Fruit fly (Drosophila melanogaster) whole organism, prepupa: ENCODE results near the gene Acp63F.

Experiments
- CG10631 ChIP-seq: fragments of 200-800 bp; sonication (Bioruptor generic); optimal IDR thresholded peaks from 2 replicates; lab custom pipeline; 2016; ENCODE audit warnings: missing biosample characterization, missing genetic modification characterization
- CG10669 ChIP-seq: fragments of 200-800 bp; sonication (Bioruptor generic); optimal IDR thresholded peaks from 3 replicates; lab custom pipeline; 2018; ENCODE audit warnings: missing biosample characterization, mild to moderate bottlenecking, missing genetic modification characterization, moderate library complexity
- CG11294 ChIP-seq: fragments of 200-800 bp; sonication (Bioruptor generic); IDR thresholded peaks from 2 replicates; pipeline ENCODE4 v1.3.6; 2022; ENCODE audit warnings: missing biosample characterization, missing genetic modification characterization
- CG11762 ChIP-seq: fragments of 200-800 bp; sonication (Bioruptor generic); optimal IDR thresholded peaks from 3 replicates; lab custom pipeline; 2016; ENCODE audit warnings: missing biosample characterization, missing genetic modification characterization; ENCODE audit not compliant: insufficient read depth
- CG11902 ChIP-seq: fragments of 200-800 bp; sonication (Bioruptor generic); optimal IDR thresholded peaks from 3 replicates; lab custom pipeline; 2016; ENCODE audit warnings: missing biosample characterization, missing genetic modification characterization
- CG15336 ChIP-seq: fragments of 200-800 bp; sonication (Bioruptor generic); IDR thresholded peaks from 2 replicates; pipeline ENCODE4 v1.3.6; 2022; ENCODE audit warnings: missing biosample characterization, missing genetic modification characterization
- CG1621 ChIP-seq: fragments of 200-800 bp; sonication (Bioruptor generic); optimal IDR thresholded peaks from 3 replicates; lab custom pipeline; 2018; ENCODE audit warnings: missing biosample characterization, mild to moderate bottlenecking, missing genetic modification characterization
- CG3032 ChIP-seq: fragments of 200-800 bp; optimal IDR thresholded peaks from 2 replicates; lab custom pipeline; 2019; ENCODE audit warnings: missing biosample characterization, mild to moderate bottlenecking, missing genetic modification characterization, moderate library complexity
- CG31627 ChIP-seq: fragments of 200-800 bp; sonication (Bioruptor generic); optimal IDR thresholded peaks from 3 replicates; lab custom pipeline; 2016; ENCODE audit warnings: missing biosample characterization, missing genetic modification characterization
- CG32006 ChIP-seq: fragments of 200-800 bp; sonication (Bioruptor generic); optimal IDR thresholded peaks from 3 replicates; lab custom pipeline; 2017; ENCODE audit warnings: missing biosample characterization, mild to moderate bottlenecking, missing genetic modification characterization
- CG3919 ChIP-seq: fragments of 200-800 bp; sonication (Bioruptor generic); optimal IDR thresholded peaks from 3 replicates; lab custom pipeline; 2016; ENCODE audit warnings: missing biosample characterization, missing genetic modification characterization
- CG6163 ChIP-seq: fragments of 200-800 bp; sonication (Bioruptor generic); IDR thresholded peaks from 3 replicates; pipeline ENCODE4 v1.3.6; 2022; ENCODE audit warnings: missing biosample characterization, missing genetic modification characterization
- CG6792 ChIP-seq: fragments of 200-800 bp; sonication (Bioruptor generic); optimal IDR thresholded peaks from 3 replicates; lab custom pipeline; 2016; ENCODE audit warnings: missing biosample characterization, missing genetic modification characterization
- CG6808 ChIP-seq: fragments of 200-800 bp; sonication (Bioruptor generic); optimal IDR thresholded peaks from 3 replicates; lab custom pipeline; 2017; ENCODE audit warnings: missing biosample characterization, missing genetic modification characterization, mild to moderate bottlenecking, moderate library complexity, missing genetic modification reagents
- CG7368 ChIP-seq: fragments of 200-800 bp; sonication (Bioruptor generic); optimal IDR thresholded peaks from 3 replicates; lab custom pipeline; 2016; ENCODE audit warnings: missing biosample characterization, missing genetic modification characterization
- CG8119 ChIP-seq: fragments of 200-800 bp; sonication (Bioruptor generic); IDR thresholded peaks from 3 replicates; pipeline ENCODE4 v1.3.6; 2022; ENCODE audit warnings: missing biosample characterization, missing genetic modification characterization
- CG8632 ChIP-seq: fragments of 200-800 bp; sonication (Bioruptor generic); optimal IDR thresholded peaks from 3 replicates; lab custom pipeline; 2016; ENCODE audit warnings: missing biosample characterization, missing genetic modification characterization
- CG9139 ChIP-seq: fragments of 200-800 bp; sonication (Bioruptor generic); optimal IDR thresholded peaks from 3 replicates; lab custom pipeline; 2017; ENCODE audit warnings: missing biosample characterization, mild to moderate bottlenecking, missing genetic modification characterization
- Eip78C ChIP-seq: fragments of 200-800 bp; sonication (Bioruptor generic); peaks from one replicate; lab custom pipeline; 2016; ENCODE audit warnings: missing biosample characterization, missing genetic modification characterization
- Eip93F ChIP-seq: fragments of 200-800 bp; sonication (Bioruptor generic); optimal IDR thresholded peaks from 2 replicates; lab custom pipeline; 2016; ENCODE audit warnings: missing biosample characterization, mild to moderate bottlenecking, missing genetic modification characterization
- Ets21C ChIP-seq: fragments of 200-800 bp; sonication (Bioruptor generic); optimal IDR thresholded peaks from 3 replicates; lab custom pipeline; 2016; ENCODE audit warnings: missing biosample characterization, missing genetic modification characterization
- Ets96B ChIP-seq: fragments of 200-800 bp; optimal IDR thresholded peaks from 2 replicates; lab custom pipeline; 2019; ENCODE audit warnings: missing biosample characterization, mild to moderate bottlenecking, missing genetic modification characterization, moderate library complexity
- Gug ChIP-seq: fragments of 200-800 bp; sonication (Bioruptor generic); IDR thresholded peaks from 2 replicates; pipeline ENCODE4 v1.3.6; 2022; ENCODE audit warnings: missing biosample characterization, missing genetic modification characterization
- Hr39 ChIP-seq: fragments of 200-800 bp; sonication (Bioruptor generic); optimal IDR thresholded peaks from 2 replicates; lab custom pipeline; 2016; ENCODE audit warnings: missing biosample characterization, missing genetic modification characterization
- Lpt ChIP-seq: fragments of 200-800 bp; sonication (Bioruptor generic); optimal IDR thresholded peaks from 3 replicates; lab custom pipeline; 2016; ENCODE audit warnings: missing biosample characterization, missing genetic modification characterization
- OdsH ChIP-seq: fragments of 200-800 bp; sonication (Bioruptor generic); optimal IDR thresholded peaks from 3 replicates; lab custom pipeline; 2016; ENCODE audit warnings: missing biosample characterization, missing genetic modification characterization
- Smox ChIP-seq: fragments of 200-800 bp; sonication (Bioruptor generic); optimal IDR thresholded peaks from 3 replicates; lab custom pipeline; 2016; ENCODE audit warnings: missing biosample characterization, missing genetic modification characterization
- Sox102F ChIP-seq: fragments of 200-800 bp; sonication (Bioruptor generic); optimal IDR thresholded peaks from 2 replicates; lab custom pipeline; 2016; ENCODE audit warnings: missing biosample characterization, mild to moderate bottlenecking, missing genetic modification characterization
- Sox14 ChIP-seq: fragments of 200-800 bp; sonication (Bioruptor generic); optimal IDR thresholded peaks from 3 replicates; lab custom pipeline; 2016; ENCODE audit warnings: missing biosample characterization, missing genetic modification characterization
- Sox15 ChIP-seq: fragments of 200-800 bp; sonication (Bioruptor generic); optimal IDR thresholded peaks from 3 replicates; lab custom pipeline; 2016; ENCODE audit warnings: missing biosample characterization, missing genetic modification characterization
- achi ChIP-seq: fragments of 200-800 bp; sonication (Bioruptor generic); optimal IDR thresholded peaks from 3 replicates; lab custom pipeline; 2016; ENCODE audit warnings: missing biosample characterization, missing genetic modification characterization
- acj6 ChIP-seq: fragments of 200-800 bp; sonication (Bioruptor generic); optimal IDR thresholded peaks from 3 replicates; lab custom pipeline; 2016; ENCODE audit warnings: missing biosample characterization, missing genetic modification characterization
- cyc ChIP-seq: fragments of 200-800 bp; sonication (Bioruptor generic); optimal IDR thresholded peaks from 3 replicates; lab custom pipeline; 2016; ENCODE audit warnings: missing biosample characterization, missing genetic modification characterization
- dac ChIP-seq: fragments of 200-800 bp; sonication (Bioruptor generic); optimal IDR thresholded peaks from 2 replicates; lab custom pipeline; 2017; ENCODE audit warnings: missing biosample characterization, mild to moderate bottlenecking, missing genetic modification characterization
- dsx ChIP-seq: fragments of 200-800 bp; optimal IDR thresholded peaks from 3 replicates; lab custom pipeline; 2019; ENCODE audit warnings: missing biosample characterization, mild to moderate bottlenecking, missing genetic modification characterization, moderate library complexity; ENCODE audit not compliant: poor library complexity, severe bottlenecking
- eg ChIP-seq: fragments of 200-800 bp; sonication (Bioruptor generic); IDR thresholded peaks from 3 replicates; pipeline ENCODE4 v1.3.6; 2022; ENCODE audit warnings: missing biosample characterization, missing genetic modification characterization
- esn ChIP-seq: fragments of 200-800 bp; sonication (Bioruptor generic); optimal IDR thresholded peaks from 2 replicates; lab custom pipeline; 2016; ENCODE audit warnings: missing biosample characterization, mild to moderate bottlenecking, missing genetic modification characterization, moderate library complexity
- fd59A ChIP-seq: fragments of 200-800 bp; sonication (Bioruptor generic); optimal IDR thresholded peaks from 2 replicates; lab custom pipeline; 2017; ENCODE audit warnings: missing biosample characterization, mild to moderate bottlenecking, missing genetic modification characterization, missing genetic modification reagents
- lz ChIP-seq: fragments of 200-800 bp; sonication (Bioruptor generic); optimal IDR thresholded peaks from 3 replicates; lab custom pipeline; 2016; ENCODE audit warnings: missing biosample characterization, missing genetic modification characterization
- net ChIP-seq: fragments of 200-800 bp; sonication (Bioruptor generic); optimal IDR thresholded peaks from 3 replicates; lab custom pipeline; 2016; ENCODE audit warnings: missing biosample characterization, missing genetic modification characterization
- pdm3 ChIP-seq: fragments of 200-800 bp; sonication (Bioruptor generic); optimal IDR thresholded peaks from 3 replicates; lab custom pipeline; 2016; ENCODE audit warnings: missing biosample characterization, missing genetic modification characterization
- salr ChIP-seq, 2 experiments: fragments of 200-800 bp; sonication (Bioruptor generic); optimal IDR thresholded peaks; 3 replicates each; lab custom pipeline; 2016 to 2018; ENCODE audit warnings: missing biosample characterization in 2 of 2, missing genetic modification characterization in 2 of 2, mild to moderate bottlenecking in 1 of 2
- spab ChIP-seq: fragments of 200-800 bp; sonication (Bioruptor generic); optimal IDR thresholded peaks from 2 replicates; lab custom pipeline; 2017; ENCODE audit warnings: missing biosample characterization, mild to moderate bottlenecking, missing genetic modification characterization, missing genetic modification reagents
- ss ChIP-seq, 2 experiments: fragments of 200-800 bp; sonication (Bioruptor generic); optimal IDR thresholded peaks; 2 replicates in 1 of 2; 3 replicates in 1 of 2; lab custom pipeline; 2017 to 2018; ENCODE audit warnings: mild to moderate bottlenecking in 2 of 2, missing biosample characterization in 2 of 2, missing genetic modification characterization in 2 of 2, moderate library complexity in 1 of 2
- vri ChIP-seq: fragments of 200-800 bp; sonication (Bioruptor generic); optimal IDR thresholded peaks from 3 replicates; lab custom pipeline; 2016; ENCODE audit warnings: missing biosample characterization, mild to moderate bottlenecking, missing genetic modification characterization

The Acp63F gene

DNA sequence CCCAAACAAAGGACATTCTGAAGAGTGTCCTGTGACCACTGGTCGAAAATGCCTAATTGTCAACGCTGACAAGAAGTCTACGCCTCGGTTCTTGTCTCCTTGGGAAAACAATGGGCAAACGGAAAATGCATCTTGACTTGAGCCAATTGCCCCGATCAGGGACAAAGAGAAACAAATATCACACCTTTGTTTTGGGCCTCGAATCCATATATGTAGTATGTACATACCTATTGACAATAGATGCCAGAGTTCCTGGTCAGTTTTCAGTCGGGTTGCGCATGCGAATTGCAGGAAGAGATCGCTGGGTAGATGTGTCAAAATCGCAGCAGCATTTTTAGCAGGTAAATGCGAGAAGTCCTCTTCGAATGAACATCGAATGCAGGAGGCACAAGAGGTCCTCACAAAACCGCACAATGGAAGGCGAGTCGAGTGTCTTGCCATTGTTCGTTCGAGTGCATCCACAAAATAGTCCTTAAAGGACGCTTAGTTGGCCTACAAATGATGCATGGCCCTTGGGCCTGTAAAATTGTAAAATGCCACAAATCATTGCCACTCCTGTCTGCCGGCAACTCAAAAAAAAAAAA is 32.6 kb upstream of the Acp63F start:
- TF ChIP-seq Sox15 (GFP tag; lab: Kevin White, UChicago) = no peak
- TF ChIP-seq pdm3 = no peak
- no peak for TF ChIP-seq CG31627 (GFP tag; lab: Kevin White, UChicago)
- no peak for TF ChIP-seq CG10631 (GFP tag; lab: Kevin White, UChicago)
- TF ChIP-seq Sox102F = no peak
- no peak for TF ChIP-seq CG11762 (GFP tag; lab: Kevin White, UChicago)
- TF ChIP-seq salr (GFP tag; optimal IDR thresholded peaks at IDR 0.05; lab: Kevin White, UChicago) = no peak
- no peak for TF ChIP-seq Gug (GFP tag; lab: Robert Waterston, UW)
- TF ChIP-seq, all 60 proteins: peak for 0

DNA sequence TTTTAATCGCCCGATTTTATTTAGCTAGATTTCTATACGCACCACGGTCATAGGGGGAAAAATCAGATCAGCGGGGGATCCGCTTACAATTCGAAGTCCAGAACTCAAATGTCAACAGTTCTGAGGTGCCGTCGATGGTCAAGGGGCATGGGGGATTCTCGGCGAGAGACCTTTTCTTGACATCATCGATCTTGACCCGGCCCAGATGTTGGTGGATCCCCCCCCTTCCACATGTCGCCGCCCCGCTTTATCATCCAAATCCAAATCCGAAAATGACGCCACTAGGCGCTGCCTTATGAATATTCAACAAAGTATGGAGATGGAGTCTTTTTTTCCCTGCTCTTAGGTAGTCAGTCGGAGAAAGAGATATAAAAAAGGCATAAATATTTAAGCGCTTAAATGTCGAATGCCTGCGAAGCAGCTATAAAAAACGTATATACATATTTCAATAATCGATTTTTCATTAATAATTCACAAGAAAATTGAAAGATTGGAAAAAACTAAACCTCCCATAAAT is 31.7 kb upstream of the Acp63F start:
- TF ChIP-seq Hr39 (GFP tag; lab: Kevin White, UChicago) = no peak
- no peak for TF ChIP-seq Smox
- no peak for TF ChIP-seq CG3032 (tag; lab: Kevin White, UChicago)
- TF ChIP-seq Sox102F = no peak
- TF ChIP-seq CG6792 = no peak
- no peak for TF ChIP-seq acj6 (GFP tag; lab: Kevin White, UChicago)
- TF ChIP-seq vri = no peak
- TF ChIP-seq cyc (GFP tag; lab: Kevin White, UChicago) = no peak
- TF ChIP-seq fd59A (GFP tag; lab: Kevin White, UChicago) = no peak
- no peak for TF ChIP-seq spab

DNA sequence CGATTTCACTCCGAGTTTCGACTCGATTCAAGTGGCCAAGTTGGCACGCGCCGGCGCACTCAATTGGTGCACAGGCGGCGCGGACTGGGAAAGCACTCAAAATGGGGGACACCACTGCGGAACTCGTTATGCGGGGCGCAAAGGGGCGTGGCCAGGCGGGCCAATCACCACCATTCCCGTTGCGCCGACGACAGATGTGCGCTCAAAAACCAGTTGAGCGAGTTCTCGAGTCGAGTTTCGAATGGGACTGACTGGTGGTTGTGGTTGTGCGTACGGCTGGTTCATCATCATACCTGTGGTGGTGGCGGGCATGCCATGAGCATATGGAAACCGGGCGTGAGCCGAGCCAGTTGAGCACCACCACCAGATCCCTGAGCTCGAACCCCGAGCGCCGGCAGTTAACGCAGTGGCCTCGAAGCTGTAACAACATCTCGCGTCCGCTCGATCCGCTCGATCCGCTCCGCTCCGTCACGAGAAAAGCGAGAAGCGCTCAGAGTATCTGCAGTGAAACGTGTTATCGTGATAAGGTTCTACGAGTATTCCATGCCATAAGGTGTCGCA is 29.7 kb upstream of the Acp63F start, which contains the start of gene Awh:
Gene Awh, plus strand, starts transcription at position 392 of the 561 bp plus-strand sequence.
- TF ChIP-seq Hr39 (GFP tag; lab: Kevin White, UChicago) (no peak), Sox102F (no peak), CG10669 (GFP tag; lab: Kevin White, UChicago) (no peak), Eip78C (GFP tag; lab: Kevin White, UChicago) (peak; percentile 66), acj6 (GFP tag; lab: Kevin White, UChicago) (no peak), esn (GFP tag; lab: Kevin White, UChicago) (peak; percentile 10), Lpt (GFP tag; lab: Kevin White, UChicago) (no peak), achi (no peak), lz (no peak), Eip93F (GFP tag; lab: Kevin White, UChicago) (no peak), CG32006 (no peak), dsx (no peak), CG8119 (GFP tag; lab: Robert Waterston, UW) (no peak; the same call in 2 of the 3 replicates), net (peak; percentile 30), CG9139 (GFP tag; lab: Kevin White, UChicago) (peak; percentile 13), CG1621 (tag; lab: Kevin White, UChicago) (peak; percentile 34), CG3919 (GFP tag; lab: Kevin White, UChicago) (peak; percentile 35), CG8632 (GFP tag; lab: Kevin White, UChicago) (no peak), Ets21C (GFP tag; lab: Kevin White, UChicago) (no peak), CG6792 (no peak), CG31627 (GFP tag; lab: Kevin White, UChicago) (no peak), Ets96B (no peak), CG7368 (GFP tag; lab: Kevin White, UChicago) (no peak), CG15336 (GFP tag; lab: Robert Waterston, UW) (peak; percentile 35; the same call in 1 of the 2 replicates), Sox14 (GFP tag; lab: Kevin White, UChicago) (no peak), CG6163 (GFP tag; lab: Robert Waterston, UW) (peak; percentile 29; the same call in 1 of the 3 replicates), vri (no peak), CG11294 (GFP tag; lab: Robert Waterston, UW) (no peak), CG3032 (tag; lab: Kevin White, UChicago) (no peak), Smox (no peak), Gug (GFP tag; lab: Robert Waterston, UW) (no peak), dac (GFP tag; lab: Kevin White, UChicago) (no peak), CG11762 (GFP tag; lab: Kevin White, UChicago) (no peak), CG6808 (GFP tag; lab: Kevin White, UChicago) (no peak), CG11902 (no peak), ss (GFP tag; optimal IDR thresholded peaks at IDR 0.05; lab: Kevin White, UChicago) (peak in 1 of 2 experiments; percentile 61), OdsH (no peak), eg (GFP tag; lab: Robert Waterston, UW) (0 out of 3 replicates have a peak, but pooled peaks have one; percentile 45)
